Fruit fly (Drosophila melanogaster) whole organism, embryonic: Measurements from ENCODE around the gene Ldsdh1.

Experiments
- Atf6 ChIP-seq: fragments of 200-800 bp; sonication (Bioruptor generic); IDR thresholded peaks from 2 replicates; pipeline ENCODE4 v1.3.6; 2022; ENCODE audit warnings: missing biosample characterization, missing genetic modification characterization
- BEAF-32 ChIP-seq: fragments of 200-800 bp; sonication (Bioruptor generic); optimal IDR thresholded peaks from 3 replicates; lab custom pipeline; 2017; ENCODE audit warnings: missing biosample characterization, missing genetic modification characterization, mild to moderate bottlenecking, moderate library complexity, missing genetic modification reagents
- CG10267 ChIP-seq: fragments of 200-800 bp; sonication (Bioruptor generic); optimal IDR thresholded peaks from 2 replicates; lab custom pipeline; 2018; ENCODE audit warnings: missing biosample characterization, mild to moderate bottlenecking, missing genetic modification characterization, moderate library complexity
- CG10366 ChIP-seq: fragments of 200-800 bp; sonication (Bioruptor generic); IDR thresholded peaks from 2 replicates; pipeline ENCODE4 v1.3.6; 2022; ENCODE audit warnings: missing biosample characterization, missing genetic modification characterization
- CG11456 ChIP-seq: fragments of 200-800 bp; sonication (Bioruptor generic); IDR thresholded peaks from 3 replicates; pipeline ENCODE4 v1.3.6; 2022; ENCODE audit warnings: missing biosample characterization, missing genetic modification characterization
- CG11504 ChIP-seq: fragments of 200-800 bp; sonication (Bioruptor generic); optimal IDR thresholded peaks from 3 replicates; lab custom pipeline; 2019; ENCODE audit warnings: missing biosample characterization, mild to moderate bottlenecking, missing genetic modification characterization, moderate library complexity
- CG11695 ChIP-seq: fragments of 200-800 bp; sonication (Bioruptor generic); IDR thresholded peaks from 3 replicates; pipeline ENCODE4 v1.3.6; 2022; ENCODE audit warnings: missing biosample characterization, missing genetic modification characterization
- CG12659 ChIP-seq: fragments of 200-800 bp; sonication (Bioruptor generic); optimal IDR thresholded peaks from 3 replicates; lab custom pipeline; 2017; ENCODE audit warnings: mild to moderate bottlenecking, missing biosample characterization, missing genetic modification reagents, missing genetic modification characterization
- CG12744 ChIP-seq: fragments of 200-800 bp; sonication (Bioruptor generic); optimal IDR thresholded peaks from 2 replicates; lab custom pipeline; 2016; ENCODE audit warnings: missing biosample characterization, missing genetic modification characterization
- CG13123 ChIP-seq: fragments of 200-800 bp; sonication (Bioruptor generic); optimal IDR thresholded peaks from 2 replicates; lab custom pipeline; 2016; ENCODE audit warnings: missing biosample characterization, missing genetic modification characterization
- CG13624 ChIP-seq: fragments of 200-800 bp; sonication (Bioruptor generic); optimal IDR thresholded peaks from 2 replicates; lab custom pipeline; 2016; ENCODE audit warnings: missing biosample characterization, missing genetic modification characterization
- CG13775 ChIP-seq: fragments of 200-800 bp; sonication (Bioruptor generic); optimal IDR thresholded peaks from 3 replicates; lab custom pipeline; 2017; ENCODE audit warnings: missing biosample characterization, mild to moderate bottlenecking, missing genetic modification characterization
- CG14441 ChIP-seq: fragments of 200-800 bp; sonication (Bioruptor generic); IDR thresholded peaks from 2 replicates; pipeline ENCODE4 v1.3.6; 2022; ENCODE audit warnings: missing biosample characterization, missing genetic modification characterization
- CG15073 ChIP-seq: fragments of 200-800 bp; sonication (Bioruptor generic); optimal IDR thresholded peaks from 2 replicates; lab custom pipeline; 2016; ENCODE audit warnings: missing biosample characterization, missing genetic modification characterization
- CG16813 ChIP-seq: fragments of 200-800 bp; sonication (Bioruptor generic); IDR thresholded peaks from 3 replicates; pipeline ENCODE4 v1.3.6; 2022; ENCODE audit warnings: missing biosample characterization, missing genetic modification characterization; ENCODE audit not compliant: partially characterized antibody
- CG18599 ChIP-seq: fragments of 200-800 bp; sonication (Bioruptor generic); optimal IDR thresholded peaks from 3 replicates; lab custom pipeline; 2017; ENCODE audit warnings: missing biosample characterization, missing genetic modification characterization, mild to moderate bottlenecking, moderate library complexity, missing genetic modification reagents
- CG33213 ChIP-seq: fragments of 200-800 bp; sonication (Bioruptor generic); optimal IDR thresholded peaks from 3 replicates; lab custom pipeline; 2016; ENCODE audit warnings: missing biosample characterization, missing genetic modification characterization
- CG34376 ChIP-seq: fragments of 200-800 bp; sonication (Bioruptor generic); optimal IDR thresholded peaks from 2 replicates; lab custom pipeline; 2018; ENCODE audit warnings: missing biosample characterization, mild to moderate bottlenecking, missing genetic modification characterization
- CG4617 ChIP-seq: fragments of 200-800 bp; sonication (Bioruptor generic); optimal IDR thresholded peaks from 3 replicates; lab custom pipeline; 2016; ENCODE audit warnings: missing biosample characterization, missing genetic modification characterization, borderline replicate concordance
- CG6765 ChIP-seq: fragments of 200-800 bp; sonication (Bioruptor generic); optimal IDR thresholded peaks from 3 replicates; lab custom pipeline; 2017; ENCODE audit warnings: missing biosample characterization, mild to moderate bottlenecking, missing genetic modification characterization
- CG7786 ChIP-seq: fragments of 200-800 bp; sonication (Bioruptor generic); optimal IDR thresholded peaks from 2 replicates; lab custom pipeline; 2016; ENCODE audit warnings: missing biosample characterization, missing genetic modification characterization
- CG8924 ChIP-seq: fragments of 200-800 bp; optimal IDR thresholded peaks from 3 replicates; lab custom pipeline; 2019; ENCODE audit warnings: missing biosample characterization, mild to moderate bottlenecking, missing genetic modification characterization, moderate library complexity
- CG9215 ChIP-seq: fragments of 200-800 bp; sonication (Bioruptor generic); IDR thresholded peaks from 2 replicates; pipeline ENCODE4 v1.3.6; 2022; ENCODE audit warnings: missing biosample characterization, missing genetic modification characterization
- CG9876 ChIP-seq: fragments of 200-800 bp; sonication (Bioruptor generic); optimal IDR thresholded peaks from 2 replicates; lab custom pipeline; 2016; ENCODE audit warnings: missing biosample characterization, missing genetic modification characterization
- Dip3 ChIP-seq: fragments of 200-800 bp; sonication (Bioruptor generic); optimal IDR thresholded peaks from 3 replicates; lab custom pipeline; 2016; ENCODE audit warnings: missing biosample characterization, missing genetic modification characterization
- GATAe ChIP-seq: fragments of 200-800 bp; sonication (Bioruptor generic); conservative IDR thresholded peaks from 2 replicates; pipeline ENCODE4 v1.3.6; 2022; ENCODE audit warnings: missing biosample characterization, missing genetic modification characterization
- H2.0 ChIP-seq: fragments of 200-800 bp; sonication (Bioruptor generic); IDR thresholded peaks from 2 replicates; pipeline ENCODE4 v1.3.6; 2022; ENCODE audit warnings: missing biosample characterization, missing genetic modification characterization
- HHEX ChIP-seq: fragments of 200-800 bp; sonication (Bioruptor generic); optimal IDR thresholded peaks from 3 replicates; lab custom pipeline; 2017; ENCODE audit warnings: missing biosample characterization, mild to moderate bottlenecking, missing genetic modification characterization, missing genetic modification reagents
- Med ChIP-seq: fragments of 200-800 bp; sonication (Bioruptor generic); peaks from one replicate; lab custom pipeline; 2016; ENCODE audit warnings: missing biosample characterization, missing genetic modification characterization, mild to moderate bottlenecking, inconsistent platforms, moderate library complexity
- Nf-YB ChIP-seq: fragments of 200-800 bp; sonication (Bioruptor generic); optimal IDR thresholded peaks from 3 replicates; lab custom pipeline; 2019; ENCODE audit warnings: missing biosample characterization, mild to moderate bottlenecking, missing genetic modification characterization, moderate library complexity
- PHDP ChIP-seq: fragments of 200-800 bp; sonication (Bioruptor generic); optimal IDR thresholded peaks from 3 replicates; lab custom pipeline; 2018; ENCODE audit warnings: missing biosample characterization, mild to moderate bottlenecking, missing genetic modification characterization, moderate library complexity
- Pdp1 ChIP-seq, 2 experiments: fragments of 200-800 bp; sonication (Bioruptor generic); optimal IDR thresholded peaks; 3 replicates each; lab custom pipeline; 2016; ENCODE audit warnings: missing biosample characterization in 2 of 2, missing genetic modification characterization in 2 of 2, mild to moderate bottlenecking in 1 of 2, moderate library complexity in 1 of 2
- Rfx ChIP-seq: fragments of 200-800 bp; sonication (Bioruptor generic); IDR thresholded peaks from 2 replicates; pipeline ENCODE4 v1.3.6; 2022; ENCODE audit warnings: missing biosample characterization, missing genetic modification characterization
- Taf1 ChIP-seq: fragments of 200-800 bp; sonication (Bioruptor generic); IDR thresholded peaks from 2 replicates; pipeline ENCODE4 v1.3.6; 2022; ENCODE audit warnings: missing biosample characterization, missing genetic modification characterization
- al ChIP-seq: fragments of 200-800 bp; sonication (Bioruptor generic); IDR thresholded peaks from 2 replicates; pipeline ENCODE4 v1.3.6; 2022; ENCODE audit warnings: missing biosample characterization, missing genetic modification characterization
- cg ChIP-seq: fragments of 200-800 bp; sonication (Bioruptor generic); optimal IDR thresholded peaks from 3 replicates; lab custom pipeline; 2019; ENCODE audit warnings: missing biosample characterization, mild to moderate bottlenecking, missing genetic modification characterization, moderate library complexity
- chm ChIP-seq: fragments of 200-800 bp; sonication (Bioruptor generic); IDR thresholded peaks from 2 replicates; pipeline ENCODE4 v1.3.6; 2022; ENCODE audit warnings: missing biosample characterization, missing genetic modification characterization
- dimm ChIP-seq: fragments of 200-800 bp; sonication (Bioruptor generic); IDR thresholded peaks from 2 replicates; pipeline ENCODE4 v1.3.6; 2022; ENCODE audit warnings: missing biosample characterization, missing genetic modification characterization
- esg ChIP-seq: fragments of 200-800 bp; sonication (Bioruptor generic); conservative IDR thresholded peaks from 2 replicates; pipeline ENCODE4 v1.3.6; 2022; ENCODE audit warnings: missing biosample characterization, missing genetic modification characterization
- gt ChIP-seq: fragments of 200-800 bp; sonication (Bioruptor generic); IDR thresholded peaks from 2 replicates; pipeline ENCODE4 v1.3.6; 2022; ENCODE audit warnings: missing biosample characterization, missing genetic modification characterization
- ham ChIP-seq: fragments of 200-800 bp; sonication (Bioruptor generic); IDR thresholded peaks from 2 replicates; pipeline ENCODE4 v1.3.6; 2022; ENCODE audit warnings: missing biosample characterization, missing genetic modification characterization
- jigr1 ChIP-seq: fragments of 200-800 bp; sonication (Bioruptor generic); IDR thresholded peaks from 3 replicates; pipeline ENCODE4 v1.3.6; 2022; ENCODE audit warnings: missing biosample characterization, missing genetic modification characterization
- lov ChIP-seq, 2 experiments: fragments of 200-800 bp in 1 of 2; fragments of >200 bp in 1 of 2; sonication (Bioruptor generic) in 1 of 2; IDR thresholded peaks in 1 of 2; optimal IDR thresholded peaks in 1 of 2; 2 replicates in 1 of 2; 3 replicates in 1 of 2; pipeline versions ENCODE4 v1.3.6 to Lab custom; 2017 to 2022; ENCODE audit warnings: missing biosample characterization in 1 of 2, missing genetic modification characterization in 1 of 2
- pb ChIP-seq: fragments of 200-800 bp; sonication (Bioruptor generic); optimal IDR thresholded peaks from 3 replicates; lab custom pipeline; 2016; ENCODE audit warnings: missing biosample characterization, missing genetic modification characterization
- pita ChIP-seq: fragments of 200-800 bp; sonication (Bioruptor generic); optimal IDR thresholded peaks from 2 replicates; lab custom pipeline; 2017; ENCODE audit warnings: missing biosample characterization, mild to moderate bottlenecking, missing genetic modification characterization
- slou ChIP-seq: fragments of 200-800 bp; sonication (Bioruptor generic); optimal IDR thresholded peaks from 3 replicates; lab custom pipeline; 2016; ENCODE audit warnings: missing biosample characterization, missing genetic modification characterization
- sqz ChIP-seq: fragments of 200-800 bp; sonication (Bioruptor generic); optimal IDR thresholded peaks from 3 replicates; lab custom pipeline; 2018; ENCODE audit warnings: missing biosample characterization, mild to moderate bottlenecking, missing genetic modification characterization
- toy ChIP-seq: fragments of 200-800 bp; sonication (Bioruptor generic); IDR thresholded peaks from 2 replicates; pipeline ENCODE4 v1.3.6; 2022; ENCODE audit warnings: missing biosample characterization, missing genetic modification characterization
- vfl ChIP-seq: fragments of 200-800 bp; sonication (Bioruptor generic); optimal IDR thresholded peaks from 2 replicates; lab custom pipeline; 2016; ENCODE audit warnings: missing biosample characterization, missing genetic modification characterization
- vvl ChIP-seq: fragments of 200-800 bp; sonication (Bioruptor generic); IDR thresholded peaks from 2 replicates; pipeline ENCODE4 v1.3.6; 2022; ENCODE audit warnings: missing biosample characterization, missing genetic modification characterization

Ldsdh1 gene

DNA sequence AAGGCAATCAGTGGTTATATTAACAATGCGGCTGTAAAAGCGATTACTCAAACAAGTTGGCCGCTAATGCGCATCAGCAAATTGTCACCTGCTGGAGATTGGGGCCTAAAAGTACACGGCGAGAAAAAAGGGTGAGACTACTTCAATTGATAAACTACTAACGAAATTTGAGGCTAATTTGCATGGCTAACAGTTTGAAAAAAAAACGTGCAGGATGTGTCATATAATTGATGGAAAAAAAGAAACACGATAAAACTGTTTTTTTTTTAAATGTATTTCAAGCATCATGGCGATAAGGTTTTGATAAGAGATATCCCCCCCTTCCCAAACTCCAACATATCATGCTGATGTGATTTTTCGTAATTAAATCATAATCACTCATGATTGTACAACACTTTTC lies 31.3 kb upstream of the Ldsdh1 start (continued):
- TF ChIP-seq CG15073 (GFP tag; lab: Kevin White, UChicago): no peak
- TF ChIP-seq gt (GFP tag; lab: Robert Waterston, UW): no peak
- peak; percentile 32 for TF ChIP-seq CG13775 (GFP tag; lab: Kevin White, UChicago)
- TF ChIP-seq sqz (GFP tag; lab: Kevin White, UChicago): no peak
- TF ChIP-seq vfl (GFP tag; lab: Kevin White, UChicago): no peak
- peak; percentile 57; the same call in 1 of the 2 replicates for TF ChIP-seq Atf6 (GFP tag; lab: Robert Waterston, UW)
- 0 out of 2 replicates have a peak, but pooled peaks have one; percentile 14 for TF ChIP-seq ham
- peak; percentile 53 for TF ChIP-seq Med (GFP tag; lab: Kevin White, UChicago)
- TF ChIP-seq CG14441 (GFP tag; lab: Robert Waterston, UW): peak; percentile 41
- TF ChIP-seq CG13123 (GFP tag; lab: Kevin White, UChicago): no peak
- TF ChIP-seq al: peak; percentile 47
- TF ChIP-seq CG13624 (GFP tag; lab: Kevin White, UChicago): peak; percentile 65
- TF ChIP-seq BEAF-32 (GFP tag; lab: Kevin White, UChicago): no peak
- TF ChIP-seq CG10366 (GFP tag; lab: Robert Waterston, UW): peak; percentile 28; the same call in 1 of the 2 replicates
- 0 out of 3 replicates have a peak, but pooled peaks have one; percentile 28 for TF ChIP-seq CG11695 (GFP tag; lab: Robert Waterston, UW)
- TF ChIP-seq PHDP (tag; lab: Kevin White, UChicago): peak; percentile 29
- TF ChIP-seq CG34376: peak; percentile 19
- TF ChIP-seq pita: no peak
- peak in 1 of 2 experiments; percentile 14 for TF ChIP-seq Pdp1 (GFP tag; optimal IDR thresholded peaks at IDR 0.05; lab: Kevin White, UChicago)
- TF ChIP-seq CG12659 (GFP tag; lab: Kevin White, UChicago): peak; percentile 35
- no peak for TF ChIP-seq CG4617 (GFP tag; lab: Kevin White, UChicago)
- no peak for TF ChIP-seq lov (optimal IDR thresholded peaks at IDR 0.05; lab: Kevin White, UChicago)
- no peak for TF ChIP-seq lov (GFP tag; IDR thresholded peaks at IDR 0.05; lab: Robert Waterston, UW)
- peak; percentile 2 for TF ChIP-seq Dip3 (GFP tag; lab: Kevin White, UChicago)
- TF ChIP-seq CG12744 (GFP tag; lab: Kevin White, UChicago): no peak
- TF ChIP-seq CG16813 (GFP tag; lab: Robert Waterston, UW): no peak
- no peak for TF ChIP-seq cg
- no peak for TF ChIP-seq CG10267 (tag; lab: Kevin White, UChicago)
- TF ChIP-seq H2.0 (GFP tag; lab: Robert Waterston, UW): no peak
- 0 out of 2 replicates have a peak, but pooled peaks have one; percentile 15 for TF ChIP-seq CG9215 (GFP tag; lab: Robert Waterston, UW)
- TF ChIP-seq HHEX: peak; percentile 44
- peak; percentile 8 for TF ChIP-seq slou (GFP tag; lab: Kevin White, UChicago)
- TF ChIP-seq Nf-YB (GFP tag; lab: Kevin White, UChicago): no peak
- no peak for TF ChIP-seq dimm
- TF ChIP-seq chm (GFP tag; lab: Robert Waterston, UW): no peak
- TF ChIP-seq GATAe (GFP tag; lab: Robert Waterston, UW): peak; percentile 70
- TF ChIP-seq pb (GFP tag; lab: Kevin White, UChicago): peak; percentile 17
- peak; percentile 70 for TF ChIP-seq Rfx (GFP tag; lab: Robert Waterston, UW)
- no peak for TF ChIP-seq CG33213 (GFP tag; lab: Kevin White, UChicago)
- no peak for TF ChIP-seq toy (GFP tag; lab: Robert Waterston, UW)
- TF ChIP-seq jigr1 (GFP tag; lab: Robert Waterston, UW): 0 out of 3 replicates have a peak, but pooled peaks have one; percentile 16
- TF ChIP-seq CG8924 (tag; lab: Kevin White, UChicago): no peak
- TF ChIP-seq CG11456: 0 out of 3 replicates have a peak, but pooled peaks have one; percentile 51
- peak; percentile 36; the same call in 1 of the 2 replicates for TF ChIP-seq esg
- peak; percentile 46 for TF ChIP-seq CG11504 (tag; lab: Kevin White, UChicago)
- peak; percentile 4 for TF ChIP-seq CG7786 (GFP tag; lab: Kevin White, UChicago)
- peak; percentile 60; the same call in 1 of the 2 replicates for TF ChIP-seq vvl (GFP tag; lab: Robert Waterston, UW)
- TF ChIP-seq CG9876: no peak
- TF ChIP-seq CG18599: peak; percentile 59
- peak; percentile 21 for TF ChIP-seq CG6765 (GFP tag; lab: Kevin White, UChicago)
- 0 out of 2 replicates have a peak, but pooled peaks have one; percentile 25 for TF ChIP-seq Taf1 (GFP tag; lab: Robert Waterston, UW)
